Worm (Caenorhabditis elegans): ENCODE results near the gene K08F8.7.

Gene K08F8.7

ce11 chrII:8794072-8794471, 38.9 kb upstream of the K08F8.7 start, which contains the start of gene F07H5.7:
Gene F07H5.7, minus strand, starts transcription at chrII:8794172.
- TF ChIP-seq nhr-85 (tag) (no peak), ceh-90 (tag; optimal IDR thresholded peaks at IDR 0.05) (no peak), fkh-10 (GFP tag; optimal IDR thresholded peaks at IDR 0.05) (no peak)

- TF ChIP-seq ceh-82 (tag; optimal IDR thresholded peaks at IDR 0.05): no peak
These were observed 37.5 kb upstream of the K08F8.7 start, which contains the start of gene idpa-2 for ce11 chrII:8792640-8793039. Gene idpa-2, minus strand, starts transcription at chrII:8792740.

- TF ChIP-seq ets-5 (GFP tag; IDR thresholded peaks at IDR 0.05) (no peak), nhr-20 (tag; optimal IDR thresholded peaks at IDR 0.05) (peak; percentile 23), dsc-1 (tag; optimal IDR thresholded peaks at IDR 0.05) (peak; percentile 22), blmp-1 (tag; optimal IDR thresholded peaks at IDR 0.05) (peak; percentile 9), snpc-4 (tag; optimal IDR thresholded peaks at IDR 0.05) (no peak), unc-86 (tag; optimal IDR thresholded peaks at IDR 0.05) (no peak), ztf-11 (tag; optimal IDR thresholded peaks at IDR 0.05) (peak in 1 of 2 experiments; percentile 17), hlh-17 (GFP tag; optimal IDR thresholded peaks at IDR 0.05; ENCODE audit: borderline replicate concordance) (no peak), zip-4 (GFP tag; optimal IDR thresholded peaks at IDR 0.05) (peak; percentile 9), grh-1 (GFP tag; IDR thresholded peaks at IDR 0.05) (no peak), nhr-84 (tag; optimal IDR thresholded peaks at IDR 0.05) (no peak), pax-3 (tag; optimal IDR thresholded peaks at IDR 0.05) (no peak), elt-3 (tag; optimal IDR thresholded peaks at IDR 0.05) (no peak), nhr-19 (GFP tag; conservative IDR thresholded peaks at IDR 0.05) (no peak; the same call in 1 of the 2 replicates), fkh-4 (tag; optimal IDR thresholded peaks at IDR 0.05; ENCODE audit: borderline replicate concordance) (no peak), mef-2 (tag; optimal IDR thresholded peaks at IDR 0.05) (no peak), ces-1 (GFP tag; optimal IDR thresholded peaks at IDR 0.05) (no peak), C16A3.4 (tag; optimal IDR thresholded peaks at IDR 0.05) (peak; percentile 8), lin-13 (GFP tag; optimal IDR thresholded peaks at IDR 0.05) (peak; percentile 19), lsy-2 (tag; optimal IDR thresholded peaks at IDR 0.05) (peak; percentile 35 to 38), sox-4 (tag; optimal IDR thresholded peaks at IDR 0.05) (no peak), Y116A8C.19 (tag; optimal IDR thresholded peaks at IDR 0.05; ENCODE audit: borderline replicate concordance) (no peak), unc-98 (GFP tag; IDR thresholded peaks at IDR 0.05) (no peak), jun-1 (tag; optimal IDR thresholded peaks at IDR 0.05) (no peak), mab-9 (GFP tag; IDR thresholded peaks at IDR 0.05) (no peak), aha-1 (tag; optimal IDR thresholded peaks at IDR 0.05) (no peak), unc-130 (tag; optimal IDR thresholded peaks at IDR 0.05) (no peak), C04F5.9 (tag; optimal IDR thresholded peaks at IDR 0.05) (no peak), nhr-77 (tag; optimal IDR thresholded peaks at IDR 0.05) (no peak), nhr-71 (tag; optimal IDR thresholded peaks at IDR 0.05) (peak; percentile 54), ceh-90 (tag; optimal IDR thresholded peaks at IDR 0.05) (no peak), snu-23 (GFP tag; optimal IDR thresholded peaks at IDR 0.05) (no peak), pag-3 (tag; optimal IDR thresholded peaks at IDR 0.05; ENCODE audit: borderline replicate concordance, insufficient read depth) (no peak), mep-1 (tag; optimal IDR thresholded peaks at IDR 0.05) (no peak), isw-1 (GFP tag; IDR thresholded peaks at IDR 0.05) (no peak), vab-15 (tag; optimal IDR thresholded peaks at IDR 0.05) (no peak), fos-1 (tag; optimal IDR thresholded peaks at IDR 0.05) (no peak), nhr-90 (tag; optimal IDR thresholded peaks at IDR 0.05; ENCODE audit: poor library complexity) (peak; percentile 65), nhr-12 (tag; optimal IDR thresholded peaks at IDR 0.05) (no peak), ztf-4 (tag; optimal IDR thresholded peaks at IDR 0.05) (peak; percentile 81), nhr-11 (tag; optimal IDR thresholded peaks at IDR 0.05) (no peak), unc-62 (GFP tag; optimal IDR thresholded peaks at IDR 0.05) (no peak), lir-3 (tag; optimal IDR thresholded peaks at IDR 0.05; ENCODE audit: poor library complexity) (no peak), alr-1 (tag; optimal IDR thresholded peaks at IDR 0.05; ENCODE audit: borderline replicate concordance) (no peak)
These were observed 34.8 kb upstream of the K08F8.7 start, which contains the start of gene F07H5.13 for ce11 chrII:8789828-8790558. Gene F07H5.13, plus strand, starts transcription at chrII:8790557.
